Fruit fly (Drosophila melanogaster): ENCODE measurements around the gene GstZ2.

The GstZ2 gene

dm6 chr3R:9493627-9494626 lies 33.5 kb upstream of the GstZ2 start, which contains the start of gene CG16779 (continued):
- peak; percentile 20; the same call in 1 of the 2 replicates for TF ChIP-seq Bgb (GFP tag; IDR thresholded peaks at IDR 0.05; ENCODE audit: partially characterized antibody)
- TF ChIP-seq pros (GFP tag; optimal IDR thresholded peaks at IDR 0.05) = peak; percentile 14
- TF ChIP-seq crol (GFP tag; IDR thresholded peaks at IDR 0.05) = peak; percentile 90
- no peak for TF ChIP-seq ems (GFP tag; optimal IDR thresholded peaks at IDR 0.05)
- TF ChIP-seq trh (GFP tag; optimal IDR thresholded peaks at IDR 0.05) = peak; percentile 14
- TF ChIP-seq CG15011 (GFP tag; optimal IDR thresholded peaks at IDR 0.05) = peak; percentile 25
- no peak for TF ChIP-seq CG3995 (GFP tag; optimal IDR thresholded peaks at IDR 0.05)
- TF ChIP-seq CG10321 (GFP tag; IDR thresholded peaks at IDR 0.05) = peak; percentile 87
- TF ChIP-seq MBD-R2 (GFP tag; IDR thresholded peaks at IDR 0.05) = no peak; the same call in 1 of the 2 replicates
- peak; percentile 72 for TF ChIP-seq Ets65A (GFP tag)
- peak; percentile 90 for TF ChIP-seq Deaf1 (tag; optimal IDR thresholded peaks at IDR 0.05)
- TF ChIP-seq Hmr (GFP tag; optimal IDR thresholded peaks at IDR 0.05) = peak; percentile 15
- TF ChIP-seq Six4 (GFP tag; optimal IDR thresholded peaks at IDR 0.05) = no peak
- 0 out of 3 replicates have a peak, but pooled peaks have one; percentile 6 for TF ChIP-seq CG11093 (GFP tag; IDR thresholded peaks at IDR 0.05)
- TF ChIP-seq scrt (GFP tag; optimal IDR thresholded peaks at IDR 0.05) = peak; percentile 1
- TF ChIP-seq ci (GFP tag; IDR thresholded peaks at IDR 0.05) = peak; percentile 44; the same call in 1 of the 3 replicates
- TF ChIP-seq CG16815 (GFP tag; optimal IDR thresholded peaks at IDR 0.05) = peak; percentile 46
- TF ChIP-seq ftz-f1 (GFP tag; optimal IDR thresholded peaks at IDR 0.05) = peak; percentile 33
- TF ChIP-seq CG7839 (tag; optimal IDR thresholded peaks at IDR 0.05) = peak; percentile 73
- peak in 1 of 2 experiments; percentile 74 for TF ChIP-seq Hr78 (GFP tag; optimal IDR thresholded peaks at IDR 0.05)
- peak; percentile 43 for TF ChIP-seq CG30431 (GFP tag; optimal IDR thresholded peaks at IDR 0.05)
- peak; percentile 100 for TF ChIP-seq ewg (GFP tag; optimal IDR thresholded peaks at IDR 0.05)
- no peak for TF ChIP-seq br (optimal IDR thresholded peaks at IDR 0.05)
- TF ChIP-seq CG7556 (GFP tag; optimal IDR thresholded peaks at IDR 0.05) = peak; percentile 67
- peak; percentile 53; the same call in 2 of the 3 replicates for TF ChIP-seq dysf (GFP tag; IDR thresholded peaks at IDR 0.05)
- TF ChIP-seq odd (GFP tag; optimal IDR thresholded peaks at IDR 0.05) = peak; percentile 11
- TF ChIP-seq E2f2 (GFP tag; IDR thresholded peaks at IDR 0.05) = peak; percentile 95
- TF ChIP-seq Hr3 (GFP tag; optimal IDR thresholded peaks at IDR 0.05) = peak; percentile 53
- TF ChIP-seq chinmo (GFP tag; IDR thresholded peaks at IDR 0.05; ENCODE audit: partially characterized antibody) = peak; percentile 82; the same call in 1 of the 4 replicates
- peak; percentile 69 for TF ChIP-seq Med (GFP tag)
- no peak for TF ChIP-seq NC2β (GFP tag; optimal IDR thresholded peaks at IDR 0.05)
- TF ChIP-seq CG15479 (GFP tag; optimal IDR thresholded peaks at IDR 0.05) = peak; percentile 96
- 0 out of 2 replicates have a peak, but pooled peaks have one; percentile 10 for TF ChIP-seq Xrp1 (GFP tag; IDR thresholded peaks at IDR 0.05)
- peak; percentile 7 for TF ChIP-seq CG9817 (tag; optimal IDR thresholded peaks at IDR 0.05)
- no peak for TF ChIP-seq CG7786 (GFP tag; optimal IDR thresholded peaks at IDR 0.05)
- no peak for TF ChIP-seq Doc3 (GFP tag; IDR thresholded peaks at IDR 0.05; ENCODE audit: partially characterized antibody)
- no peak for TF ChIP-seq prd (optimal IDR thresholded peaks at IDR 0.05)
- TF ChIP-seq prd (GFP tag; IDR thresholded peaks at IDR 0.05) = peak; percentile 19; the same call in 1 of the 3 replicates
- TF ChIP-seq CG6813 (GFP tag; optimal IDR thresholded peaks at IDR 0.05) = peak; percentile 30
- no peak for TF ChIP-seq CG31388 (GFP tag; optimal IDR thresholded peaks at IDR 0.05)
- TF ChIP-seq twi (tag; optimal IDR thresholded peaks at IDR 0.05) = peak; percentile 58
